Fruit fly (Drosophila melanogaster): ENCODE data around the gene CG9630.

dm6 chr3R:8243720-8244119 is 26.0 kb downstream of the CG9630 start, which contains the start of the genes CG9636, CG18749 and CG33722:
- TF ChIP-seq CG34367 (tag; optimal IDR thresholded peaks at IDR 0.05) (no peak), EcR (GFP tag; optimal IDR thresholded peaks at IDR 0.05) (peak; percentile 4), Snoo (tag; optimal IDR thresholded peaks at IDR 0.05) (peak; percentile 45), CG32121 (GFP tag; IDR thresholded peaks at IDR 0.05) (no peak; the same call in 1 of the 2 replicates), CG10348 (GFP tag; IDR thresholded peaks at IDR 0.05) (no peak), CG12605 (GFP tag; IDR thresholded peaks at IDR 0.05) (no peak), Pif1A (GFP tag; optimal IDR thresholded peaks at IDR 0.05) (no peak), CG14655 (GFP tag; optimal IDR thresholded peaks at IDR 0.05) (no peak)
